Fruit fly (Drosophila melanogaster) whole organism, embryonic: ENCODE measurements around the gene wdn.

ENCODE experiments used
- CG10209 ChIP-seq: fragments of 200-800 bp; sonication (Bioruptor generic); optimal IDR thresholded peaks from 3 replicates; lab custom pipeline; 2017; ENCODE audit warnings: missing biosample characterization, mild to moderate bottlenecking, missing genetic modification characterization, missing genetic modification reagents
- CG10321 ChIP-seq: fragments of 200-800 bp; sonication (Bioruptor generic); IDR thresholded peaks from 2 replicates; pipeline ENCODE4 v1.3.6; 2022; ENCODE audit warnings: missing biosample characterization, missing genetic modification characterization
- CG10565 ChIP-seq: fragments of 200-800 bp; sonication (Bioruptor generic); optimal IDR thresholded peaks from 3 replicates; lab custom pipeline; 2016; ENCODE audit warnings: missing biosample characterization, mild to moderate bottlenecking, missing genetic modification characterization
- CG10654 ChIP-seq: fragments of 200-800 bp; sonication (Bioruptor generic); optimal IDR thresholded peaks from 2 replicates; lab custom pipeline; 2016; ENCODE audit warnings: missing biosample characterization, missing genetic modification characterization
- CG10959 ChIP-seq: fragments of 200-800 bp; sonication (Bioruptor generic); IDR thresholded peaks from 2 replicates; pipeline ENCODE4 v1.3.6; 2022; ENCODE audit warnings: missing biosample characterization, missing genetic modification characterization
- CG12391 ChIP-seq: fragments of 200-800 bp; sonication (Bioruptor generic); optimal IDR thresholded peaks from 3 replicates; lab custom pipeline; 2018; ENCODE audit warnings: missing biosample characterization, mild to moderate bottlenecking, missing genetic modification characterization, moderate library complexity
- CG12769 ChIP-seq: fragments of 200-800 bp; sonication (Bioruptor generic); optimal IDR thresholded peaks from 2 replicates; lab custom pipeline; 2019; ENCODE audit warnings: missing biosample characterization, mild to moderate bottlenecking, missing genetic modification characterization, moderate library complexity
- CG15269 ChIP-seq: fragments of 200-800 bp; sonication (Bioruptor generic); optimal IDR thresholded peaks from 2 replicates; lab custom pipeline; 2018; ENCODE audit warnings: missing biosample characterization, mild to moderate bottlenecking, missing genetic modification characterization, moderate library complexity
- CG1792 ChIP-seq: fragments of 200-800 bp; sonication (Bioruptor generic); optimal IDR thresholded peaks from 2 replicates; lab custom pipeline; 2016; ENCODE audit warnings: missing biosample characterization, missing genetic modification characterization
- CG30431 ChIP-seq: fragments of 200-800 bp; sonication (Bioruptor generic); optimal IDR thresholded peaks from 2 replicates; lab custom pipeline; 2017; ENCODE audit warnings: missing biosample characterization, missing genetic modification characterization
- CG3281 ChIP-seq: fragments of 200-800 bp; sonication (Bioruptor generic); optimal IDR thresholded peaks from 3 replicates; lab custom pipeline; 2017; ENCODE audit warnings: missing biosample characterization, mild to moderate bottlenecking, missing genetic modification characterization
- CG4424 ChIP-seq: fragments of 200-800 bp; sonication (Bioruptor generic); optimal IDR thresholded peaks from 3 replicates; lab custom pipeline; 2016; ENCODE audit warnings: missing biosample characterization, missing genetic modification characterization
- CG5245 ChIP-seq: fragments of 200-800 bp; sonication (Bioruptor generic); optimal IDR thresholded peaks from 3 replicates; lab custom pipeline; 2016; ENCODE audit warnings: missing biosample characterization, missing genetic modification characterization
- CG6813 ChIP-seq: fragments of 200-800 bp; sonication (Bioruptor generic); optimal IDR thresholded peaks from 2 replicates; lab custom pipeline; 2017; ENCODE audit warnings: missing biosample characterization, missing genetic modification characterization, mild to moderate bottlenecking, moderate library complexity, missing genetic modification reagents
- CG7839 ChIP-seq: fragments of 200-800 bp; sonication (Bioruptor generic); optimal IDR thresholded peaks from 3 replicates; lab custom pipeline; 2018; ENCODE audit warnings: missing biosample characterization, mild to moderate bottlenecking, missing genetic modification characterization, moderate library complexity
- CG8290 ChIP-seq, 3 experiments: fragments of 200-800 bp; sonication (Bioruptor generic); optimal IDR thresholded peaks; 2 replicates each; lab custom pipeline; 2016 to 2019; ENCODE audit warnings: missing biosample characterization in 3 of 3, missing genetic modification characterization in 3 of 3, mild to moderate bottlenecking in 2 of 3, moderate library complexity in 1 of 3
- CG8944 ChIP-seq: fragments of 200-800 bp; sonication (Bioruptor generic); optimal IDR thresholded peaks from 3 replicates; lab custom pipeline; 2016; ENCODE audit warnings: missing biosample characterization, missing genetic modification characterization
- CrebB ChIP-seq: fragments of 200-800 bp; sonication (Bioruptor generic); optimal IDR thresholded peaks from 3 replicates; lab custom pipeline; 2018; ENCODE audit warnings: missing biosample characterization, mild to moderate bottlenecking, missing genetic modification characterization
- Dad ChIP-seq: fragments of 200-800 bp; sonication (Bioruptor generic); optimal IDR thresholded peaks from 3 replicates; lab custom pipeline; 2016; ENCODE audit warnings: missing biosample characterization, missing genetic modification characterization
- Dek ChIP-seq: fragments of 200-800 bp; sonication (Bioruptor generic); optimal IDR thresholded peaks from 3 replicates; lab custom pipeline; 2019; ENCODE audit warnings: missing biosample characterization, mild to moderate bottlenecking, missing genetic modification characterization, moderate library complexity
- H15 ChIP-seq: fragments of 200-800 bp; sonication (Bioruptor generic); IDR thresholded peaks from 3 replicates; pipeline ENCODE4 v1.3.6; 2022; ENCODE audit warnings: missing biosample characterization, missing genetic modification characterization
- HmgD ChIP-seq: fragments of 200-800 bp; sonication (Bioruptor generic); optimal IDR thresholded peaks from 3 replicates; lab custom pipeline; 2016; ENCODE audit warnings: missing biosample characterization, missing genetic modification characterization
- Hr3 ChIP-seq: fragments of 200-800 bp; sonication (Bioruptor generic); optimal IDR thresholded peaks from 3 replicates; lab custom pipeline; 2016; ENCODE audit warnings: missing biosample characterization, missing genetic modification characterization
- MTF-1 ChIP-seq: fragments of 200-800 bp; sonication (Bioruptor generic); optimal IDR thresholded peaks from 2 replicates; lab custom pipeline; 2018; ENCODE audit warnings: missing biosample characterization, mild to moderate bottlenecking, missing genetic modification characterization, borderline replicate concordance
- Nf-YA ChIP-seq: fragments of 200-800 bp; sonication (Bioruptor generic); IDR thresholded peaks from 2 replicates; pipeline ENCODE4 v1.3.6; 2022; ENCODE audit warnings: missing biosample characterization, missing genetic modification characterization
- YL-1 ChIP-seq: fragments of 200-800 bp; sonication (Bioruptor generic); optimal IDR thresholded peaks from 3 replicates; lab custom pipeline; 2017; ENCODE audit warnings: missing biosample characterization, mild to moderate bottlenecking, missing genetic modification characterization
- ase ChIP-seq: fragments of 200-800 bp; sonication (Bioruptor generic); IDR thresholded peaks from 3 replicates; pipeline ENCODE4 v1.3.6; 2022; ENCODE audit warnings: missing biosample characterization, missing genetic modification characterization
- ato ChIP-seq: fragments of 200-800 bp; sonication (Bioruptor generic); IDR thresholded peaks from 2 replicates; pipeline ENCODE4 v1.3.6; 2022; ENCODE audit warnings: missing biosample characterization, missing genetic modification characterization; ENCODE audit not compliant: partially characterized antibody
- corto ChIP-seq: fragments of 200-800 bp; sonication (Bioruptor generic); optimal IDR thresholded peaks from 2 replicates; lab custom pipeline; 2016; ENCODE audit warnings: missing biosample characterization, mild to moderate bottlenecking, missing genetic modification characterization, moderate library complexity
- croc ChIP-seq: fragments of 200-800 bp; sonication (Bioruptor generic); conservative IDR thresholded peaks from 3 replicates; pipeline ENCODE4 v1.3.6; 2022; ENCODE audit warnings: missing biosample characterization, missing genetic modification characterization
- dati ChIP-seq: fragments of 200-800 bp; sonication (Bioruptor generic); IDR thresholded peaks from 2 replicates; pipeline ENCODE4 v1.3.6; 2022; ENCODE audit warnings: missing biosample characterization, missing genetic modification characterization
- dpn ChIP-seq, 2 experiments: fragments of 200-800 bp; sonication (Bioruptor generic); optimal IDR thresholded peaks; 3 replicates each; lab custom pipeline; 2016; ENCODE audit warnings: missing biosample characterization in 2 of 2, missing genetic modification characterization in 2 of 2
- dysf ChIP-seq: fragments of 200-800 bp; sonication (Bioruptor generic); IDR thresholded peaks from 3 replicates; pipeline ENCODE4 v1.3.6; 2022; ENCODE audit warnings: missing biosample characterization, missing genetic modification characterization
- fd64A ChIP-seq: fragments of 200-800 bp; sonication (Bioruptor generic); optimal IDR thresholded peaks from 3 replicates; lab custom pipeline; 2018; ENCODE audit warnings: missing biosample characterization, mild to moderate bottlenecking, missing genetic modification characterization
- fd96Cb ChIP-seq: fragments of 200-800 bp; sonication (Bioruptor generic); optimal IDR thresholded peaks from 2 replicates; lab custom pipeline; 2018; ENCODE audit warnings: missing biosample characterization, mild to moderate bottlenecking, missing genetic modification characterization, moderate library complexity
- fu2 ChIP-seq: fragments of 200-800 bp; sonication (Bioruptor generic); optimal IDR thresholded peaks from 2 replicates; lab custom pipeline; 2016; ENCODE audit warnings: missing biosample characterization, missing genetic modification characterization
- gcm ChIP-seq: fragments of 200-800 bp; sonication (Bioruptor generic); optimal IDR thresholded peaks from 2 replicates; lab custom pipeline; 2019; ENCODE audit warnings: missing biosample characterization, mild to moderate bottlenecking, missing genetic modification characterization, moderate library complexity
- hth ChIP-seq: fragments of >200 bp; optimal IDR thresholded peaks from 2 replicates; lab custom pipeline; 2017; ENCODE audit warnings: inconsistent platforms
- knrl ChIP-seq: fragments of 200-800 bp; sonication (Bioruptor generic); IDR thresholded peaks from 3 replicates; pipeline ENCODE4 v1.3.6; 2022; ENCODE audit warnings: missing biosample characterization, missing genetic modification characterization; ENCODE audit not compliant: partially characterized antibody
- nmo ChIP-seq: fragments of 200-800 bp; sonication (Bioruptor generic); optimal IDR thresholded peaks from 2 replicates; lab custom pipeline; 2018; ENCODE audit warnings: missing biosample characterization, mild to moderate bottlenecking, missing genetic modification characterization, moderate library complexity
- otp ChIP-seq: fragments of 200-800 bp; sonication (Bioruptor generic); IDR thresholded peaks from 3 replicates; pipeline ENCODE4, ENCODE4 v1.3.6; 2022; ENCODE audit warnings: missing biosample characterization, missing genetic modification characterization
- pb ChIP-seq: fragments of 200-800 bp; sonication (Bioruptor generic); optimal IDR thresholded peaks from 3 replicates; lab custom pipeline; 2016; ENCODE audit warnings: missing biosample characterization, missing genetic modification characterization
- sc ChIP-seq, 3 experiments: fragments of >200 bp in 2 of 3; fragments of 200-800 bp in 1 of 3; sonication (Bioruptor generic) in 1 of 3; optimal IDR thresholded peaks; 2 replicates in 2 of 3; 3 replicates in 1 of 3; lab custom pipeline; 2017; ENCODE audit warnings: mild to moderate bottlenecking in 1 of 3, missing biosample characterization in 1 of 3, missing genetic modification characterization in 1 of 3, missing genetic modification reagents in 1 of 3
- sim ChIP-seq: fragments of 200-800 bp; sonication (Bioruptor generic); IDR thresholded peaks from 2 replicates; pipeline ENCODE4 v1.3.6; 2022; ENCODE audit warnings: missing biosample characterization, missing genetic modification characterization
- slbo ChIP-seq: fragments of 200-800 bp; sonication (Bioruptor generic); IDR thresholded peaks from 2 replicates; pipeline ENCODE4 v1.3.6; 2022; ENCODE audit warnings: missing biosample characterization, missing genetic modification characterization
- stwl ChIP-seq: fragments of 200-800 bp; sonication (Bioruptor generic); optimal IDR thresholded peaks from 3 replicates; lab custom pipeline; 2018; ENCODE audit warnings: missing biosample characterization, mild to moderate bottlenecking, missing genetic modification characterization, moderate library complexity
- vnd ChIP-seq: fragments of 200-800 bp; sonication (Bioruptor generic); IDR thresholded peaks from 3 replicates; pipeline ENCODE4 v1.3.6; 2022; ENCODE audit warnings: missing biosample characterization, missing genetic modification characterization; ENCODE audit not compliant: partially characterized antibody
- wdn ChIP-seq: fragments of 200-800 bp; sonication (Bioruptor generic); IDR thresholded peaks from 2 replicates; pipeline ENCODE4 v1.3.6; 2022; ENCODE audit warnings: missing biosample characterization, missing genetic modification characterization

wdn gene

dm6 chr3R:28819555-28820305 is 8.6 kb upstream of the wdn start, which contains the start of the genes CG1523 and CG1647 (continued):
- TF ChIP-seq vnd (GFP tag; lab: Robert Waterston, UW), result no peak
- peak; percentile 2 for TF ChIP-seq YL-1 (GFP tag; lab: Kevin White, UChicago)
- TF ChIP-seq CG15269 (tag; lab: Kevin White, UChicago), result no peak
- peak; percentile 33 for TF ChIP-seq CG30431 (GFP tag; lab: Kevin White, UChicago)
- peak; percentile 52 for TF ChIP-seq CG10654 (GFP tag; lab: Kevin White, UChicago)
- peak; percentile 45; the same call in 2 of the 3 replicates for TF ChIP-seq croc (GFP tag; lab: Robert Waterston, UW)
- TF ChIP-seq CG4424, result peak; percentile 67
- no peak for TF ChIP-seq hth
- no peak for TF ChIP-seq sc (optimal IDR thresholded peaks at IDR 0.05; lab: Kevin White, UChicago)
- TF ChIP-seq sc (GFP tag; optimal IDR thresholded peaks at IDR 0.05; lab: Kevin White, UChicago), result no peak
- TF ChIP-seq CG10321 (GFP tag; lab: Robert Waterston, UW), result no peak
- TF ChIP-seq gcm (GFP tag; lab: Kevin White, UChicago), result no peak
- peak; percentile 54 for TF ChIP-seq fd96Cb (tag; lab: Kevin White, UChicago)
- peak; percentile 66 for TF ChIP-seq stwl (tag; lab: Kevin White, UChicago)
- TF ChIP-seq otp (GFP tag; lab: Robert Waterston, UW), result no peak
- TF ChIP-seq dpn (GFP tag; optimal IDR thresholded peaks at IDR 0.05; lab: Kevin White, UChicago), result peak; percentile 45 to 58
- TF ChIP-seq ato (GFP tag; lab: Robert Waterston, UW), result no peak
- TF ChIP-seq HmgD (GFP tag; lab: Kevin White, UChicago), result peak; percentile 14
- TF ChIP-seq CG8944 (GFP tag; lab: Kevin White, UChicago), result peak; percentile 61
- no peak for TF ChIP-seq Dek
- TF ChIP-seq ase (GFP tag; lab: Robert Waterston, UW), result no peak
- peak; percentile 21 for TF ChIP-seq CG1792 (GFP tag; lab: Kevin White, UChicago)
- no peak for TF ChIP-seq CG6813 (GFP tag; lab: Kevin White, UChicago)
- no peak for TF ChIP-seq dati (GFP tag; lab: Robert Waterston, UW)
- peak; percentile 60 for TF ChIP-seq slbo
- TF ChIP-seq CG5245, result peak; percentile 0
- 0 out of 2 replicates have a peak, but pooled peaks have one; percentile 7 for TF ChIP-seq sim
- TF ChIP-seq MTF-1 (GFP tag; lab: Kevin White, UChicago), result no peak
- TF ChIP-seq knrl (GFP tag; lab: Robert Waterston, UW), result peak; percentile 56; the same call in 2 of the 3 replicates
- no peak for TF ChIP-seq CG3281 (GFP tag; lab: Kevin White, UChicago)
- TF ChIP-seq CrebB, result no peak
- peak; percentile 77 for TF ChIP-seq CG12391 (tag; lab: Kevin White, UChicago)
- peak; percentile 38; the same call in 1 of the 2 replicates for TF ChIP-seq wdn (GFP tag; lab: Robert Waterston, UW)
- TF ChIP-seq CG10565 (GFP tag; lab: Kevin White, UChicago), result no peak
- TF ChIP-seq Nf-YA (GFP tag; lab: Robert Waterston, UW), result peak; percentile 10; the same call in 1 of the 2 replicates
- no peak for TF ChIP-seq fd64A (GFP tag; lab: Kevin White, UChicago)
- peak; percentile 44; the same call in 1 of the 2 replicates for TF ChIP-seq CG10959 (GFP tag; lab: Robert Waterston, UW)
- TF ChIP-seq dysf (GFP tag; lab: Robert Waterston, UW), result peak; percentile 63
- no peak for TF ChIP-seq CG12769
- peak; percentile 74 for TF ChIP-seq nmo (GFP tag; lab: Kevin White, UChicago)
- 0 out of 3 replicates have a peak, but pooled peaks have one; percentile 20 for TF ChIP-seq H15 (GFP tag; lab: Robert Waterston, UW)
- TF ChIP-seq pb (GFP tag; lab: Kevin White, UChicago), result no peak
- peak; percentile 24 for TF ChIP-seq Dad
- TF ChIP-seq corto, result no peak
- no peak for TF ChIP-seq CG7839 (tag; lab: Kevin White, UChicago)
- peak; percentile 36 for TF ChIP-seq CG10209 (GFP tag; lab: Kevin White, UChicago)
- TF ChIP-seq Hr3 (GFP tag; lab: Kevin White, UChicago), result peak; percentile 40
- no peak for TF ChIP-seq CG8290 (GFP tag; optimal IDR thresholded peaks at IDR 0.05; lab: Kevin White, UChicago)
- TF ChIP-seq CG8290 (tag; optimal IDR thresholded peaks at IDR 0.05; lab: Kevin White, UChicago), result no peak
- TF ChIP-seq fu2 (GFP tag; lab: Kevin White, UChicago), result peak; percentile 70
